Worm (Caenorhabditis elegans) whole organism, L1 larva: ENCODE results near the gene T16G1.18.
"Not testable (repeated sequence)": the region's sequence is repeated elsewhere in the genome, so short reads cannot be mapped to it uniquely, and the experiment has no call there.

Experiments used
- ceh-88 ChIP-seq: fragments of 200-800 bp; sonication (Bioruptor generic); IDR thresholded peaks from 2 replicates; pipeline ENCODE4 v1.3.6; 2022; ENCODE audit warnings: missing genetic modification characterization, missing compliant biosample characterization
- nhr-28 ChIP-seq: fragments of 150-350 bp; optimal IDR thresholded peaks from 2 replicates; lab custom pipeline; 2014; ENCODE audit warnings: missing biosample characterization, missing genetic modification characterization
- rnt-1 ChIP-seq: sonication (generic microtip); optimal IDR thresholded peaks from 2 replicates; lab custom pipeline; 2016; ENCODE audit warnings: mild to moderate bottlenecking, missing genetic modification characterization, moderate library complexity, missing compliant biosample characterization

ce11 chrV:12967925-12968327 lies 16.8 kb downstream of the T16G1.18 start, which contains the start of gene R186.8:
- TF ChIP-seq rnt-1 (tag; lab: Kevin White, UChicago) (peak; percentile 49), ceh-88 (GFP tag; lab: Robert Waterston, UW) (peak; percentile 78)
- not testable (repeated sequence) for TF ChIP-seq nhr-28 (tag; lab: Kevin White, UChicago)
